Fruit fly (Drosophila melanogaster) whole organism, adult: ENCODE data around the gene CG43056.

Source experiments
- CG11617 ChIP-seq: fragments of 200-800 bp; sonication (Bioruptor generic); optimal IDR thresholded peaks from 2 replicates; lab custom pipeline; 2017; ENCODE audit warnings: mild to moderate bottlenecking, missing biosample characterization, missing genetic modification reagents, missing genetic modification characterization
- CG12768 ChIP-seq: fragments of 200-800 bp; sonication (Bioruptor generic); optimal IDR thresholded peaks from 2 replicates; lab custom pipeline; 2017; ENCODE audit warnings: missing biosample characterization, missing genetic modification characterization, mild to moderate bottlenecking, moderate library complexity, missing genetic modification reagents
- CG14711 ChIP-seq: fragments of 200-800 bp; sonication (Bioruptor generic); optimal IDR thresholded peaks from 2 replicates; lab custom pipeline; 2018; ENCODE audit warnings: missing biosample characterization, mild to moderate bottlenecking, missing genetic modification characterization, moderate library complexity
- CG1620 ChIP-seq: fragments of 200-800 bp; sonication (Bioruptor generic); optimal IDR thresholded peaks from 2 replicates; lab custom pipeline; 2016; ENCODE audit warnings: missing biosample characterization, missing genetic modification characterization
- CG33017 ChIP-seq: fragments of 200-800 bp; sonication (Bioruptor generic); optimal IDR thresholded peaks from 2 replicates; lab custom pipeline; 2018; ENCODE audit warnings: missing biosample characterization, mild to moderate bottlenecking, missing genetic modification characterization, moderate library complexity
- CG5204 ChIP-seq: fragments of 200-800 bp; sonication (Bioruptor generic); optimal IDR thresholded peaks from 2 replicates; lab custom pipeline; 2016; ENCODE audit warnings: missing biosample characterization, missing genetic modification characterization
- CG7045 ChIP-seq: fragments of 200-800 bp; sonication (Bioruptor generic); optimal IDR thresholded peaks from 2 replicates; lab custom pipeline; 2017; ENCODE audit warnings: missing biosample characterization, mild to moderate bottlenecking, missing genetic modification characterization
- CG7101 ChIP-seq: fragments of 200-800 bp; sonication (Bioruptor generic); optimal IDR thresholded peaks from 2 replicates; lab custom pipeline; 2018; ENCODE audit warnings: missing biosample characterization, mild to moderate bottlenecking, missing genetic modification characterization, moderate library complexity
- Clk ChIP-seq: fragments of 200-800 bp; sonication (Bioruptor generic); optimal IDR thresholded peaks from 2 replicates; lab custom pipeline; 2017; ENCODE audit warnings: missing biosample characterization, missing genetic modification characterization
- Crg-1 ChIP-seq: fragments of 200-800 bp; sonication (Bioruptor generic); optimal IDR thresholded peaks from 2 replicates; lab custom pipeline; 2016; ENCODE audit warnings: missing biosample characterization, missing genetic modification characterization
- Hr96 ChIP-seq: fragments of 200-800 bp; sonication (Bioruptor generic); optimal IDR thresholded peaks from 2 replicates; lab custom pipeline; 2016; ENCODE audit warnings: missing biosample characterization, missing genetic modification characterization
- Mnt ChIP-seq: fragments of 200-800 bp; sonication (Bioruptor generic); optimal IDR thresholded peaks from 2 replicates; lab custom pipeline; 2016; ENCODE audit warnings: missing biosample characterization, mild to moderate bottlenecking, missing genetic modification characterization
- bab1 ChIP-seq: fragments of 200-800 bp; sonication (Bioruptor generic); optimal IDR thresholded peaks from 3 replicates; lab custom pipeline; 2019; ENCODE audit warnings: missing biosample characterization, mild to moderate bottlenecking, missing genetic modification characterization, moderate library complexity
- cic ChIP-seq: fragments of 200-800 bp; sonication (Bioruptor generic); optimal IDR thresholded peaks from 2 replicates; lab custom pipeline; 2017; ENCODE audit warnings: missing biosample characterization, mild to moderate bottlenecking, missing genetic modification characterization, moderate library complexity
- cnc ChIP-seq, 2 experiments: fragments of >200 bp; optimal IDR thresholded peaks; 2 replicates each; lab custom pipeline; 2017
- kay ChIP-seq: fragments of 200-800 bp; sonication (Bioruptor generic); peaks from one replicate; lab custom pipeline; 2016; ENCODE audit warnings: missing biosample characterization, missing genetic modification characterization, borderline replicate concordance
- ovo ChIP-seq: fragments of 200-800 bp; sonication (Bioruptor generic); optimal IDR thresholded peaks from 2 replicates; lab custom pipeline; 2016; ENCODE audit warnings: missing biosample characterization, missing genetic modification characterization
- pad ChIP-seq: fragments of 200-800 bp; sonication (Bioruptor generic); optimal IDR thresholded peaks from 3 replicates; lab custom pipeline; 2017; ENCODE audit warnings: missing biosample characterization, missing genetic modification characterization, mild to moderate bottlenecking, moderate library complexity, missing genetic modification reagents
- tj ChIP-seq: fragments of 200-800 bp; sonication (Bioruptor generic); optimal IDR thresholded peaks from 3 replicates; lab custom pipeline; 2017; ENCODE audit warnings: missing biosample characterization, mild to moderate bottlenecking, missing genetic modification characterization, moderate library complexity
- toe ChIP-seq: fragments of 200-800 bp; sonication (Bioruptor generic); optimal IDR thresholded peaks from 2 replicates; lab custom pipeline; 2016; ENCODE audit warnings: missing biosample characterization, missing genetic modification characterization

Gene CG43056

DNA sequence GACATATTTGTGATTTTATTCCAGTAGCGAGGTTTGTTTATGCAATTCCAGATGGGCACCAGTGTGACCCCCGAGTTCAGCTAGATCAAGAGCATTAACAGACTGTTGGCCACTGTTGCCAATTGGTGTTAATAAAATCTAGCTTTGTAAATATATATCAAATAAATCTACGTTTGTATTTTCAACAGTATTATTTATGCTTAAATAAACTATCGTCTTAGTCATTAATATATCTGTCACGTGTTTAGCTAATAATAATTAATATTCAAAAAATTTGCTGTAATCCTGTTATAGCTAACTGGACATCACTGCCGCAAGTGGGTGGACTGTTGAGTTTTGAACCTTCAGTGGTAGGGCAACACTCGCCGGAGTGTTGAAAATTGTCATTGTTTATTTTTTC, 22.0 kb downstream of the CG43056 start, which contains the start of the genes mRpL27 and CG15435:
mRpL27 (minus strand) TSS at position 96 of the 400 bp plus-strand sequence.
CG15435 (plus strand) TSS at position 187 of the 400 bp plus-strand sequence.
- peak; percentile 42 for TF ChIP-seq CG11617
- no peak for TF ChIP-seq Clk (GFP tag; lab: Kevin White, UChicago)
- peak; percentile 61 for TF ChIP-seq toe (GFP tag; lab: Kevin White, UChicago)
- TF ChIP-seq CG12768 (GFP tag; lab: Kevin White, UChicago) = peak; percentile 74
- TF ChIP-seq cnc (optimal IDR thresholded peaks at IDR 0.05; lab: Kevin White, UChicago) = no peak
- TF ChIP-seq Mnt (GFP tag; lab: Kevin White, UChicago) = peak; percentile 66
- peak; percentile 31 for TF ChIP-seq pad
- peak; percentile 41 for TF ChIP-seq CG7101 (tag; lab: Kevin White, UChicago)
- TF ChIP-seq kay (GFP tag; lab: Kevin White, UChicago) = no peak
- TF ChIP-seq Crg-1 = no peak
- peak; percentile 54 for TF ChIP-seq Hr96 (GFP tag; lab: Kevin White, UChicago)
- peak; percentile 26 for TF ChIP-seq CG7045 (GFP tag; lab: Kevin White, UChicago)
- peak; percentile 20 for TF ChIP-seq cic (GFP tag; lab: Kevin White, UChicago)
- TF ChIP-seq CG5204 (GFP tag; lab: Kevin White, UChicago) = no peak
- TF ChIP-seq CG33017 (tag; lab: Kevin White, UChicago) = peak; percentile 2
- TF ChIP-seq bab1 = peak; percentile 49
- TF ChIP-seq tj (GFP tag; lab: Kevin White, UChicago) = peak; percentile 10
- peak; percentile 50 for TF ChIP-seq CG1620 (GFP tag; lab: Kevin White, UChicago)
- peak; percentile 81 for TF ChIP-seq CG14711 (tag; lab: Kevin White, UChicago)
- TF ChIP-seq ovo (GFP tag; lab: Kevin White, UChicago) = no peak

DNA sequence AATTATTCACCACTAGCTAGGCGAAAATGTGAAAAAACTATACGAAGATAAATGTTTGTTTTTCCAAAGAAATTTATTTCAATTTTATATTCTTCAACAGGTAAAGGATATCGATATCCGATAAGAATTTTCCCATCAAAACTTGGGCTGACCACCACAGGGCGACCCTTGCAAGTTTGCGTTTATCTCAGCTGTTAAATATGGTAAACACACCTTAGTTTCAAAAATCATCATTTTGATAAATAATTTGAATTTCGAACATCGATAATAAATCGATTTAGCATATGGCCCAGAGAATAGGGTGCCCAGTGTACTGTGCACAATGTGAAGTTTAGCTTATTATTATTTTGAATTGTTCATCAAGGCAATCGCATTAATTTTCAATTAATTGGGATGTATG, 25.7 kb downstream of the CG43056 start, which contains the start of the genes CG15443 and Paris:
CG15443 (minus strand) TSS at position 125 of the 400 bp plus-strand sequence.
Paris (plus strand) TSS at position 289 of the 400 bp plus-strand sequence.
- TF ChIP-seq Hr96 (GFP tag; lab: Kevin White, UChicago) (no peak), Crg-1 (peak; percentile 34), Clk (GFP tag; lab: Kevin White, UChicago) (no peak), CG14711 (tag; lab: Kevin White, UChicago) (no peak), tj (GFP tag; lab: Kevin White, UChicago) (no peak), CG7045 (GFP tag; lab: Kevin White, UChicago) (no peak), CG5204 (GFP tag; lab: Kevin White, UChicago) (no peak)

DNA sequence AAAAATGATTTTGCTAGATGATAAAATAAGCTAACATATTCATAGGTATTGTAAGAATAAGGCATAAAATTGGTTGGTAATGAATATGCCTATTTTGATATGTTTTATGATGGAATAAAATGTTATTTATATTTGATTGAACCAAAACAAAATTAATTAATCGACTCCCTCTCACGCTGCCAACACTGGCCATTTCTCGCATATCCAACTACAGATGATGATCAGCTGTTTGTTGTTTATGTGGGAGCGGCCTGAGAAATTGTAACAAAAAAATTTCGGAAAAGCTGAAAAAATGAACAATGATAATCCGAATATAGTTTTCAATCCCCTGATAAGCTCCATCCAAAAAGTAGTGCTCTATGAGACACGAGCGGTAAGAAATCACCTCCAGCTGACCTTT, 27.4 kb downstream of the CG43056 start, which contains the start of gene FIG4:
FIG4 (plus strand) TSS at position 229 of the 400 bp plus-strand sequence.
- TF ChIP-seq Clk (GFP tag; lab: Kevin White, UChicago) (no peak), bab1 (peak; percentile 59)

DNA sequence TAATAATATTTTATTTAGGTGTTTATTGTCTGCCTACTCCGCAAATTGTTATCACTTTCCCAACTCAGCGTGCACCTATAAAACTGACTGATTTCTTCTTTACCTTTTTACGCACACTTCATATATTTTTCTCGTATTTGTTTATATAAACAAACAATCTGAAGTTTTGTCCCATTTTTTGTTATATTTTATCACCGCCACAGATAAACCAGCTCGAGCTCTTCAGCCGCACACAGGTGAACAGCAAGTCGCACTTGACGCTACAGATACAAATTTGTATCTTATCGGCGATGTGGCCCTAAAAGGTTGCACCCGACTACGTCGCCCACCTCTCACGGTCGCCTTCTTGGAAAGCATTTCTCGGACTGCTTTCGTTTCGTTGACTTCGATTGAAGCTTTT, 37.8 kb downstream of the CG43056 start:
- TF ChIP-seq cnc (optimal IDR thresholded peaks at IDR 0.05; lab: Kevin White, UChicago) (no peak), pad (no peak), Hr96 (GFP tag; lab: Kevin White, UChicago) (no peak), CG11617 (peak; percentile 7), toe (GFP tag; lab: Kevin White, UChicago) (no peak), kay (GFP tag; lab: Kevin White, UChicago) (no peak), CG12768 (GFP tag; lab: Kevin White, UChicago) (peak; percentile 8), Crg-1 (no peak), cic (GFP tag; lab: Kevin White, UChicago) (peak; percentile 21), CG5204 (GFP tag; lab: Kevin White, UChicago) (no peak)

DNA sequence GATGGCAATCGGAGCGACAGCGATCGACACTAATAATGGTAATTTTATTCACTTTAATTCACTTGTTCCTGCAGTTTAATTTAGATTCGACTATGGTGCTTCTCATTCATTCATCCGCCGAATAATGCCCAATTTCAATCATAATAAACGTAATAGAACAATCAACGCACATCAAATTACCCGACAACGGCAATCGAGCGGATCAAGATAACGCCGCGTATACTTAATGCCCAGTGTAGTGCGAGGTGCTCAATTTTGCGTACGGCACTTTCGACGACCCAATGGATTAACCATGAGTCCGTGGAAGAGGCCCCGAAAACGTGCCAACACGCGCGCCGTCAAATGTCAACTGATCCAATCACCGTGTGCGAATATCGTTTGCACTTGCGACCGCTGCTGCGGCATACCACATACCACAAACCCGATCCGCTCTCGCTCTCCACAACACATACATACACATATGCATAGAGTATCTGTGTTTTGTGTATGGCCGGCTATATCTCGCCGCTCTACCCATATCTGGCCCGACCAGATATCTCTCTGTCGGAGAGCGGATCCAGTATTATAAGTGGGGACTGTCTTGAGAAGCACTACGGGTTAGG, 39.2 kb downstream of the CG43056 start, which contains the start of gene ine:
ine (minus strand) TSS at position 351 of the 602 bp plus-strand sequence.
- TF ChIP-seq CG11617 = no peak
- TF ChIP-seq Mnt (GFP tag; lab: Kevin White, UChicago) = peak; percentile 1
- no peak for TF ChIP-seq toe (GFP tag; lab: Kevin White, UChicago)

DNA sequence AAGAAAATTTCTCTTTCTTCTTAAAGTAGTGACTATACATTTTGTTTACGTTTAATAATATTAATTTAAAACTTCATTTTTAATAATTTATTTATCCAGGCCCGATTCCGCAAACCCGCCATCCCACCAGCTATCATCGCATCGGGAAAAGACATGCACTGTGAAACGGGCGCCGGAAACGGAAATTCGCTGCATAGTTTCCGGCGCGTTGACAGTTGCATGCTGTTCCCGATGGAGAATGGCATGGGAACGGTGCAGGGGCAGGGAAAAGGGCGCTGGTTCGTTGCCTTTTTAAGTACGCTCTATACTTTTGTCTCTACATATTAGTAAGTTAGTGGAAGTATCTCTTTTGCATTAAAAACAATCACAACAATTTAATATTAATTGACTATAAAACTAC, 40.4 kb downstream of the CG43056 start:
- no peak for TF ChIP-seq CG7101 (tag; lab: Kevin White, UChicago)
- no peak for TF ChIP-seq Crg-1
- no peak for TF ChIP-seq kay (GFP tag; lab: Kevin White, UChicago)
- TF ChIP-seq ovo (GFP tag; lab: Kevin White, UChicago) = no peak
- TF ChIP-seq CG11617 = no peak
- TF ChIP-seq cnc (optimal IDR thresholded peaks at IDR 0.05; lab: Kevin White, UChicago) = no peak
